Fruit fly (Drosophila melanogaster) whole organism, embryonic: ENCODE data around the gene CG5853.

Experiments
- Atf6 ChIP-seq: fragments of 200-800 bp; sonication (Bioruptor generic); IDR thresholded peaks from 2 replicates; pipeline ENCODE4 v1.3.6; 2022; ENCODE audit warnings: missing biosample characterization, missing genetic modification characterization
- BEAF-32 ChIP-seq: fragments of 200-800 bp; sonication (Bioruptor generic); optimal IDR thresholded peaks from 3 replicates; lab custom pipeline; 2017; ENCODE audit warnings: missing biosample characterization, missing genetic modification characterization, mild to moderate bottlenecking, moderate library complexity, missing genetic modification reagents
- BtbVII ChIP-seq: fragments of 200-800 bp; sonication (Bioruptor generic); optimal IDR thresholded peaks from 3 replicates; lab custom pipeline; 2017; ENCODE audit warnings: missing biosample characterization, mild to moderate bottlenecking, missing genetic modification characterization
- CG10431 ChIP-seq: fragments of 200-800 bp; sonication (Bioruptor generic); optimal IDR thresholded peaks from 3 replicates; lab custom pipeline; 2018; ENCODE audit warnings: missing biosample characterization, mild to moderate bottlenecking, missing genetic modification characterization
- CG11456 ChIP-seq: fragments of 200-800 bp; sonication (Bioruptor generic); IDR thresholded peaks from 3 replicates; pipeline ENCODE4 v1.3.6; 2022; ENCODE audit warnings: missing biosample characterization, missing genetic modification characterization
- CG11560 ChIP-seq: fragments of 200-800 bp; sonication (Bioruptor generic); IDR thresholded peaks from 3 replicates; pipeline ENCODE4 v1.3.6; 2022; ENCODE audit warnings: missing biosample characterization, missing genetic modification characterization
- CG12769 ChIP-seq: fragments of 200-800 bp; sonication (Bioruptor generic); optimal IDR thresholded peaks from 2 replicates; lab custom pipeline; 2019; ENCODE audit warnings: missing biosample characterization, mild to moderate bottlenecking, missing genetic modification characterization, moderate library complexity
- CG12942 ChIP-seq: fragments of 200-800 bp; sonication (Bioruptor generic); optimal IDR thresholded peaks from 3 replicates; lab custom pipeline; 2016; ENCODE audit warnings: missing biosample characterization, missing genetic modification characterization
- CG14014 ChIP-seq: fragments of 200-800 bp; sonication (Bioruptor generic); IDR thresholded peaks from 2 replicates; pipeline ENCODE4 v1.3.6; 2022; ENCODE audit warnings: missing biosample characterization, missing genetic modification characterization
- CG15073 ChIP-seq: fragments of 200-800 bp; sonication (Bioruptor generic); optimal IDR thresholded peaks from 2 replicates; lab custom pipeline; 2016; ENCODE audit warnings: missing biosample characterization, missing genetic modification characterization
- CG17186 ChIP-seq: fragments of 200-800 bp; sonication (Bioruptor generic); optimal IDR thresholded peaks from 3 replicates; lab custom pipeline; 2017; ENCODE audit warnings: missing biosample characterization, missing genetic modification reagents, missing genetic modification characterization
- CG18262 ChIP-seq: fragments of 200-800 bp; optimal IDR thresholded peaks from 3 replicates; lab custom pipeline; 2019; ENCODE audit warnings: missing biosample characterization, mild to moderate bottlenecking, missing genetic modification characterization, moderate library complexity
- CG2199 ChIP-seq: fragments of 200-800 bp; sonication (Bioruptor generic); IDR thresholded peaks from 3 replicates; pipeline ENCODE4 v1.3.6; 2022; ENCODE audit warnings: missing biosample characterization, missing genetic modification characterization
- CG2875 ChIP-seq: fragments of 200-800 bp; sonication (Bioruptor generic); optimal IDR thresholded peaks from 2 replicates; lab custom pipeline; 2017; ENCODE audit warnings: missing biosample characterization, mild to moderate bottlenecking, missing genetic modification characterization, missing genetic modification reagents
- CG31224 ChIP-seq: fragments of 200-800 bp; sonication (Bioruptor generic); IDR thresholded peaks from 2 replicates; pipeline ENCODE4 v1.3.6; 2022; ENCODE audit warnings: missing biosample characterization, missing genetic modification characterization
- CG3281 ChIP-seq: fragments of 200-800 bp; sonication (Bioruptor generic); optimal IDR thresholded peaks from 3 replicates; lab custom pipeline; 2017; ENCODE audit warnings: missing biosample characterization, mild to moderate bottlenecking, missing genetic modification characterization
- CG34376 ChIP-seq: fragments of 200-800 bp; sonication (Bioruptor generic); optimal IDR thresholded peaks from 2 replicates; lab custom pipeline; 2018; ENCODE audit warnings: missing biosample characterization, mild to moderate bottlenecking, missing genetic modification characterization
- Chrac-16 ChIP-seq: fragments of 200-800 bp; sonication (Bioruptor generic); optimal IDR thresholded peaks from 3 replicates; lab custom pipeline; 2016; ENCODE audit warnings: missing biosample characterization, missing genetic modification characterization
- D19B ChIP-seq: fragments of 200-800 bp; sonication (Bioruptor generic); optimal IDR thresholded peaks from 2 replicates; lab custom pipeline; 2017; ENCODE audit warnings: missing biosample characterization, mild to moderate bottlenecking, missing genetic modification characterization
- Doc2 ChIP-seq: fragments of 200-800 bp; sonication (Bioruptor generic); IDR thresholded peaks from 2 replicates; pipeline ENCODE4 v1.3.6; 2022; ENCODE audit warnings: missing biosample characterization, missing genetic modification characterization
- HHEX ChIP-seq: fragments of 200-800 bp; sonication (Bioruptor generic); optimal IDR thresholded peaks from 3 replicates; lab custom pipeline; 2017; ENCODE audit warnings: missing biosample characterization, mild to moderate bottlenecking, missing genetic modification characterization, missing genetic modification reagents
- HmgZ ChIP-seq: fragments of 200-800 bp; sonication (Bioruptor generic); optimal IDR thresholded peaks from 2 replicates; lab custom pipeline; 2018; ENCODE audit warnings: missing biosample characterization, mild to moderate bottlenecking, missing genetic modification characterization
- Hmx ChIP-seq: fragments of 200-800 bp; sonication (Bioruptor generic); optimal IDR thresholded peaks from 2 replicates; lab custom pipeline; 2016; ENCODE audit warnings: missing biosample characterization, missing genetic modification characterization
- Scr ChIP-seq: fragments of 200-800 bp; sonication (Bioruptor generic); IDR thresholded peaks from 2 replicates; pipeline ENCODE4 v1.3.6; 2022; ENCODE audit warnings: missing biosample characterization, missing genetic modification characterization; ENCODE audit not compliant: partially characterized antibody
- Sin3A ChIP-seq: fragments of >200 bp; optimal IDR thresholded peaks from 2 replicates; lab custom pipeline; 2018
- Ssrp ChIP-seq: fragments of 200-800 bp; sonication (Bioruptor generic); optimal IDR thresholded peaks from 2 replicates; lab custom pipeline; 2018; ENCODE audit warnings: missing biosample characterization, mild to moderate bottlenecking, missing genetic modification characterization, moderate library complexity
- Trl ChIP-seq, 3 experiments: fragments of >200 bp in 2 of 3; fragments of 200-800 bp in 1 of 3; sonication (Bioruptor generic) in 1 of 3; optimal IDR thresholded peaks; 2 replicates in 1 of 3; 3 replicates in 2 of 3; lab custom pipeline; 2016 to 2017; ENCODE audit warnings: missing biosample characterization in 1 of 3, missing genetic modification characterization in 1 of 3
- Vsx1 ChIP-seq: fragments of 200-800 bp; sonication (Bioruptor generic); optimal IDR thresholded peaks from 2 replicates; lab custom pipeline; 2017; ENCODE audit warnings: missing biosample characterization, mild to moderate bottlenecking, missing genetic modification characterization, missing genetic modification reagents
- ci ChIP-seq: fragments of 200-800 bp; sonication (Bioruptor generic); IDR thresholded peaks from 3 replicates; pipeline ENCODE4 v1.3.6; 2022; ENCODE audit warnings: missing biosample characterization, missing genetic modification characterization
- corto ChIP-seq: fragments of 200-800 bp; sonication (Bioruptor generic); optimal IDR thresholded peaks from 2 replicates; lab custom pipeline; 2016; ENCODE audit warnings: missing biosample characterization, mild to moderate bottlenecking, missing genetic modification characterization, moderate library complexity
- crp ChIP-seq, 2 experiments: fragments of 200-800 bp; sonication (Bioruptor generic); optimal IDR thresholded peaks; 2 replicates in 1 of 2; 3 replicates in 1 of 2; lab custom pipeline; 2017; ENCODE audit warnings: missing biosample characterization in 2 of 2, missing genetic modification characterization in 2 of 2, mild to moderate bottlenecking in 1 of 2, moderate library complexity in 1 of 2
- dmrt99B ChIP-seq: fragments of 200-800 bp; sonication (Bioruptor generic); optimal IDR thresholded peaks from 2 replicates; lab custom pipeline; 2018; ENCODE audit warnings: missing biosample characterization, mild to moderate bottlenecking, missing genetic modification characterization, moderate library complexity
- dpn ChIP-seq, 2 experiments: fragments of 200-800 bp; sonication (Bioruptor generic); optimal IDR thresholded peaks; 3 replicates each; lab custom pipeline; 2016; ENCODE audit warnings: missing biosample characterization in 2 of 2, missing genetic modification characterization in 2 of 2
- en ChIP-seq: fragments of 200-800 bp; sonication (Bioruptor generic); optimal IDR thresholded peaks from 2 replicates; lab custom pipeline; 2016; ENCODE audit warnings: missing biosample characterization, missing genetic modification characterization
- gsb ChIP-seq: fragments of 200-800 bp; sonication (Bioruptor generic); IDR thresholded peaks from 2 replicates; pipeline ENCODE4 v1.3.6; 2022; ENCODE audit warnings: missing biosample characterization, missing genetic modification characterization
- gsb-n ChIP-seq: fragments of 200-800 bp; sonication (Bioruptor generic); optimal IDR thresholded peaks from 3 replicates; lab custom pipeline; 2018; ENCODE audit warnings: missing biosample characterization, mild to moderate bottlenecking, missing genetic modification characterization
- ind ChIP-seq: fragments of 200-800 bp; sonication (Bioruptor generic); optimal IDR thresholded peaks from 3 replicates; lab custom pipeline; 2016; ENCODE audit warnings: missing biosample characterization, missing genetic modification characterization
- insv ChIP-seq, 2 experiments: fragments of 200-800 bp; sonication (Bioruptor generic); optimal IDR thresholded peaks; 3 replicates each; lab custom pipeline; 2016 to 2018; ENCODE audit warnings: missing biosample characterization in 2 of 2, missing genetic modification characterization in 2 of 2
- oc ChIP-seq: fragments of 200-800 bp; sonication (Bioruptor generic); optimal IDR thresholded peaks from 2 replicates; lab custom pipeline; 2018; ENCODE audit warnings: missing biosample characterization, mild to moderate bottlenecking, missing genetic modification characterization, moderate library complexity
- otp ChIP-seq: fragments of 200-800 bp; sonication (Bioruptor generic); IDR thresholded peaks from 3 replicates; pipeline ENCODE4, ENCODE4 v1.3.6; 2022; ENCODE audit warnings: missing biosample characterization, missing genetic modification characterization
- pb ChIP-seq: fragments of 200-800 bp; sonication (Bioruptor generic); optimal IDR thresholded peaks from 3 replicates; lab custom pipeline; 2016; ENCODE audit warnings: missing biosample characterization, missing genetic modification characterization
- pita ChIP-seq: fragments of 200-800 bp; sonication (Bioruptor generic); optimal IDR thresholded peaks from 2 replicates; lab custom pipeline; 2017; ENCODE audit warnings: missing biosample characterization, mild to moderate bottlenecking, missing genetic modification characterization
- prd ChIP-seq, 3 experiments: fragments of >200 bp in 2 of 3; fragments of 200-800 bp in 1 of 3; sonication (Bioruptor generic) in 1 of 3; optimal IDR thresholded peaks in 2 of 3; IDR thresholded peaks in 1 of 3; 2 replicates in 2 of 3; 3 replicates in 1 of 3; pipeline versions ENCODE4 v1.3.6 to Lab custom; 2017 to 2022; ENCODE audit warnings: missing biosample characterization in 1 of 3, missing genetic modification characterization in 1 of 3
- shn ChIP-seq: fragments of 200-800 bp; sonication (Bioruptor generic); optimal IDR thresholded peaks from 3 replicates; lab custom pipeline; 2016; ENCODE audit warnings: missing biosample characterization, missing genetic modification characterization
- twi ChIP-seq: fragments of 200-800 bp; optimal IDR thresholded peaks from 2 replicates; lab custom pipeline; 2019; ENCODE audit warnings: missing biosample characterization, mild to moderate bottlenecking, missing genetic modification characterization, moderate library complexity
- vfl ChIP-seq: fragments of 200-800 bp; sonication (Bioruptor generic); optimal IDR thresholded peaks from 2 replicates; lab custom pipeline; 2016; ENCODE audit warnings: missing biosample characterization, missing genetic modification characterization
- vnd ChIP-seq: fragments of 200-800 bp; sonication (Bioruptor generic); IDR thresholded peaks from 3 replicates; pipeline ENCODE4 v1.3.6; 2022; ENCODE audit warnings: missing biosample characterization, missing genetic modification characterization; ENCODE audit not compliant: partially characterized antibody
- vvl ChIP-seq: fragments of 200-800 bp; sonication (Bioruptor generic); IDR thresholded peaks from 2 replicates; pipeline ENCODE4 v1.3.6; 2022; ENCODE audit warnings: missing biosample characterization, missing genetic modification characterization

Gene CG5853

dm6 chr2L:9984078-9984772 lies 36.8 kb upstream of the CG5853 start, which contains the start of gene bib (continued):
- TF ChIP-seq CG18262 (tag; lab: Kevin White, UChicago) (peak; percentile 96), CG14014 (GFP tag; lab: Robert Waterston, UW) (peak; percentile 46; the same call in 1 of the 2 replicates), Atf6 (GFP tag; lab: Robert Waterston, UW) (peak; percentile 62), CG11560 (tag; lab: Robert Waterston, UW) (no peak), CG34376 (GFP tag; lab: Kevin White, UChicago) (peak; percentile 22), HHEX (peak; percentile 75), HmgZ (peak; percentile 27), CG17186 (GFP tag; lab: Kevin White, UChicago) (peak; percentile 41), CG2199 (0 out of 3 replicates have a peak, but pooled peaks have one; percentile 29), Scr (GFP tag; lab: Robert Waterston, UW) (peak; percentile 22; the same call in 1 of the 2 replicates), pb (GFP tag; lab: Kevin White, UChicago) (no peak), CG15073 (no peak), CG12769 (tag; lab: Kevin White, UChicago) (no peak), vfl (GFP tag; lab: Kevin White, UChicago) (peak; percentile 23), vvl (peak; percentile 74), en (GFP tag; lab: Kevin White, UChicago) (no peak), Vsx1 (GFP tag; lab: Kevin White, UChicago) (peak; percentile 73), insv (GFP tag; optimal IDR thresholded peaks at IDR 0.05; lab: Kevin White, UChicago) (peak in 1 of 2 experiments; percentile 25), Hmx (no peak), BtbVII (peak; percentile 74), dpn (GFP tag; optimal IDR thresholded peaks at IDR 0.05; lab: Kevin White, UChicago) (peak; percentile 1 to 82), gsb-n (tag; lab: Kevin White, UChicago) (peak; percentile 89), Sin3A (lab: Kevin White, UChicago) (no peak), dmrt99B (tag; lab: Kevin White, UChicago) (peak; percentile 88), oc (tag; lab: Kevin White, UChicago) (peak; percentile 73), Chrac-16 (GFP tag; lab: Kevin White, UChicago) (peak; percentile 83), Ssrp (tag; lab: Kevin White, UChicago) (peak; percentile 86), crp (GFP tag; optimal IDR thresholded peaks at IDR 0.05; lab: Kevin White, UChicago) (peak in 1 of 2 experiments; percentile 38), D19B (peak; percentile 47), otp (GFP tag; lab: Robert Waterston, UW) (peak; percentile 58; the same call in 2 of the 3 replicates), CG12942 (GFP tag; lab: Kevin White, UChicago) (peak; percentile 58), CG11456 (no peak), shn (no peak), CG2875 (peak; percentile 88), Doc2 (GFP tag; lab: Robert Waterston, UW) (no peak), corto (peak; percentile 87), gsb (no peak), CG31224 (GFP tag; lab: Robert Waterston, UW) (peak; percentile 26; the same call in 1 of the 2 replicates), prd (optimal IDR thresholded peaks at IDR 0.05; lab: Kevin White, UChicago) (no peak), prd (GFP tag; IDR thresholded peaks at IDR 0.05; lab: Robert Waterston, UW) (peak; percentile 81), CG3281 (GFP tag; lab: Kevin White, UChicago) (peak; percentile 77), pita (GFP tag; lab: Kevin White, UChicago) (no peak), vnd (GFP tag; lab: Robert Waterston, UW) (no peak), Trl (optimal IDR thresholded peaks at IDR 0.05; lab: Kevin White, UChicago) (no peak), Trl (GFP tag; optimal IDR thresholded peaks at IDR 0.05; lab: Kevin White, UChicago) (peak; percentile 24), ci (GFP tag; lab: Robert Waterston, UW) (peak; percentile 78; the same call in 2 of the 3 replicates), twi (tag; lab: Kevin White, UChicago) (peak; percentile 76), CG10431 (peak; percentile 85), ind (GFP tag; lab: Kevin White, UChicago) (peak; percentile 73), BEAF-32 (GFP tag; lab: Kevin White, UChicago) (no peak)
